Worm (Caenorhabditis elegans) whole organism, young adult: ENCODE measurements around the gene C14B4.2.

Source experiments
- C06A6.2 ChIP-seq: fragments of 200-800 bp; sonication (Bioruptor generic); conservative IDR thresholded peaks from 2 replicates; pipeline ENCODE4 v1.3.6; 2022; ENCODE audit warnings: missing genetic modification characterization, missing compliant biosample characterization
- D2030.7 ChIP-seq: fragments of 200-800 bp; sonication (Bioruptor generic); IDR thresholded peaks from 2 replicates; pipeline ENCODE4 v1.3.6; 2022; ENCODE audit warnings: missing genetic modification reagents, missing genetic modification characterization, missing compliant biosample characterization
- F39B2.1 ChIP-seq: fragments of 200-800 bp; sonication (Bioruptor generic); IDR thresholded peaks from 2 replicates; pipeline ENCODE4 v1.3.6; 2022; ENCODE audit warnings: missing genetic modification reagents, missing genetic modification characterization, missing compliant biosample characterization
- F57A8.1 ChIP-seq: fragments of 200-800 bp; sonication (Bioruptor generic); optimal IDR thresholded peaks from 2 replicates; lab custom pipeline; 2018; ENCODE audit warnings: mild to moderate bottlenecking, missing genetic modification characterization, moderate library complexity, missing compliant biosample characterization
- K11D2.4 ChIP-seq: fragments of 200-800 bp; sonication (Bioruptor generic); IDR thresholded peaks from 2 replicates; pipeline ENCODE4 v1.3.6; 2022; ENCODE audit warnings: missing genetic modification reagents, missing genetic modification characterization, missing compliant biosample characterization
- K12H6.12 ChIP-seq: fragments of 200-800 bp; sonication (Bioruptor generic); optimal IDR thresholded peaks from 2 replicates; lab custom pipeline; 2018; ENCODE audit warnings: mild to moderate bottlenecking, missing genetic modification characterization, missing compliant biosample characterization
- aptf-2 ChIP-seq: fragments of 200-800 bp; sonication (Bioruptor generic); conservative IDR thresholded peaks from 2 replicates; pipeline ENCODE4 v1.3.6; 2022; ENCODE audit warnings: missing genetic modification reagents, missing genetic modification characterization, missing compliant biosample characterization
- aptf-3 ChIP-seq: fragments of 200-800 bp; sonication (Bioruptor generic); IDR thresholded peaks from 2 replicates; pipeline ENCODE4 v1.3.6; 2022; ENCODE audit warnings: missing genetic modification characterization, missing compliant biosample characterization
- bed-2 ChIP-seq: fragments of 200-800 bp; sonication (Bioruptor generic); IDR thresholded peaks from 2 replicates; pipeline ENCODE4 v1.3.6; 2022; ENCODE audit warnings: missing genetic modification reagents, missing genetic modification characterization, missing compliant biosample characterization
- ccch-3 ChIP-seq: fragments of 200-800 bp; sonication (Bioruptor generic); optimal IDR thresholded peaks from 2 replicates; lab custom pipeline; 2018; ENCODE audit warnings: mild to moderate bottlenecking, missing genetic modification characterization, missing compliant biosample characterization
- ceh-79 ChIP-seq: sonication (generic microtip); optimal IDR thresholded peaks from 2 replicates; lab custom pipeline; 2017; ENCODE audit warnings: mild to moderate bottlenecking, missing genetic modification characterization, missing compliant biosample characterization
- dox-1 ChIP-seq: fragments of 200-800 bp; sonication (Bioruptor generic); IDR thresholded peaks from 2 replicates; pipeline ENCODE4 v1.3.6; 2022; ENCODE audit warnings: missing genetic modification reagents, missing genetic modification characterization, missing compliant biosample characterization
- dpl-1 ChIP-seq: fragments of 150-350 bp; optimal IDR thresholded peaks from 2 replicates; lab custom pipeline; 2014; ENCODE audit warnings: missing biosample characterization, missing genetic modification reagents, missing genetic modification characterization
- efl-1 ChIP-seq: fragments of 150-350 bp; optimal IDR thresholded peaks from 2 replicates; lab custom pipeline; 2014; ENCODE audit warnings: missing biosample characterization, missing genetic modification reagents, missing genetic modification characterization
- ets-4 ChIP-seq: fragments of 200-800 bp; sonication (Bioruptor generic); optimal IDR thresholded peaks from 2 replicates; lab custom pipeline; 2018; ENCODE audit warnings: mild to moderate bottlenecking, missing genetic modification characterization, missing compliant biosample characterization
- him-1 ChIP-seq: sonication (generic microtip); optimal IDR thresholded peaks from 2 replicates; lab custom pipeline; 2016; ENCODE audit warnings: missing genotype, missing genetic modification reagents, missing genetic modification characterization, missing compliant biosample characterization
- hlh-26 ChIP-seq: fragments of 200-800 bp; sonication (Bioruptor generic); conservative IDR thresholded peaks from 2 replicates; pipeline ENCODE4 v1.3.6; 2022; ENCODE audit warnings: missing genetic modification reagents, missing genetic modification characterization, missing compliant biosample characterization
- let-607 ChIP-seq, 2 experiments: fragments of 200-800 bp in 1 of 2; sonication (Bioruptor generic) in 1 of 2; sonication (generic microtip) in 1 of 2; optimal IDR thresholded peaks; 2 replicates each; lab custom pipeline; 2016 to 2018; ENCODE audit warnings: mild to moderate bottlenecking in 2 of 2, missing compliant biosample characterization in 2 of 2, missing genetic modification characterization in 2 of 2, moderate library complexity in 2 of 2, missing genotype in 1 of 2
- lsl-1 ChIP-seq: fragments of 200-800 bp; sonication (Bioruptor generic); optimal IDR thresholded peaks from 2 replicates; lab custom pipeline; 2018; ENCODE audit warnings: mild to moderate bottlenecking, missing genetic modification characterization, moderate library complexity, missing compliant biosample characterization
- mcd-1 ChIP-seq: fragments of 200-800 bp; sonication (Bioruptor generic); IDR thresholded peaks from 2 replicates; pipeline ENCODE4 v1.3.6; 2022; ENCODE audit warnings: missing genetic modification reagents, missing genetic modification characterization, missing compliant biosample characterization
- mxl-1 ChIP-seq: sonication (generic microtip); optimal IDR thresholded peaks from 2 replicates; lab custom pipeline; 2016; ENCODE audit warnings: missing genetic modification characterization, missing compliant biosample characterization
- nhr-120 ChIP-seq: fragments of 200-800 bp; sonication (Bioruptor generic); IDR thresholded peaks from 2 replicates; pipeline ENCODE4 v1.3.6; 2022; ENCODE audit warnings: missing genetic modification characterization, missing compliant biosample characterization
- pha-4 ChIP-seq: fragments of 150-350 bp; sonication (generic microtip); optimal IDR thresholded peaks from 2 replicates; lab custom pipeline; 2014; ENCODE audit warnings: missing biosample characterization, missing genetic modification reagents, missing genetic modification characterization
- rcor-1 ChIP-seq: fragments of 200-800 bp; sonication (Bioruptor generic); IDR thresholded peaks from 2 replicates; pipeline ENCODE4 v1.3.6; 2022; ENCODE audit warnings: missing genetic modification reagents, missing genetic modification characterization, missing compliant biosample characterization
- rec-8 ChIP-seq, 2 experiments: sonication (generic microtip); optimal IDR thresholded peaks; 2 replicates each; lab custom pipeline; 2016; ENCODE audit warnings: mild to moderate bottlenecking in 2 of 2, missing genetic modification characterization in 2 of 2, missing genetic modification reagents in 2 of 2, missing genotype in 2 of 2, missing biosample characterization in 1 of 2, missing compliant biosample characterization in 1 of 2, moderate library complexity in 1 of 2
- rpc-1 ChIP-seq, 2 experiments: fragments of 150-350 bp in 1 of 2; sonication (generic microtip) in 1 of 2; optimal IDR thresholded peaks; 2 replicates each; lab custom pipeline; 2014 to 2018; ENCODE audit warnings: missing biosample characterization in 1 of 2, missing genetic modification characterization in 1 of 2, missing genetic modification reagents in 1 of 2, missing genotype in 1 of 2
- sdz-38 ChIP-seq: sonication (generic microtip); optimal IDR thresholded peaks from 2 replicates; lab custom pipeline; 2016; ENCODE audit warnings: missing genotype, missing genetic modification characterization, missing compliant biosample characterization
- sea-2 ChIP-seq: fragments of 200-800 bp; sonication (Bioruptor generic); IDR thresholded peaks from 2 replicates; pipeline ENCODE4 v1.3.6; 2022; ENCODE audit warnings: missing genetic modification characterization, missing compliant biosample characterization
- snpc-1.1 ChIP-seq: sonication (generic microtip); optimal IDR thresholded peaks from 2 replicates; lab custom pipeline; 2017; ENCODE audit warnings: missing genetic modification characterization, mild to moderate bottlenecking, missing compliant biosample characterization, antibody characterized with exemption, moderate library complexity, missing genotype, missing genetic modification reagents; ENCODE audit not compliant: insufficient read depth
- snpc-4 ChIP-seq, 5 experiments: fragments of 150-350 bp in 1 of 5; sonication (generic microtip) in 4 of 5; optimal IDR thresholded peaks; 2 replicates each; lab custom pipeline; 2014 to 2018; ENCODE audit warnings: missing genetic modification characterization in 5 of 5, missing biosample characterization in 3 of 5, antibody characterized with exemption in 2 of 5, mild to moderate bottlenecking in 2 of 5, missing compliant biosample characterization in 2 of 5, missing genotype in 2 of 5, moderate library complexity in 2 of 5, missing genetic modification reagents in 1 of 5
- somi-1 ChIP-seq: fragments of 200-800 bp; sonication (Bioruptor generic); optimal IDR thresholded peaks from 2 replicates; lab custom pipeline; 2018; ENCODE audit warnings: mild to moderate bottlenecking, missing genetic modification characterization, missing compliant biosample characterization
- tbx-9 ChIP-seq: sonication (generic microtip); optimal IDR thresholded peaks from 2 replicates; lab custom pipeline; 2016; ENCODE audit warnings: borderline replicate concordance, missing genetic modification characterization, inconsistent platforms, missing compliant biosample characterization
- tlf-1 ChIP-seq: fragments of 200-800 bp; sonication (Bioruptor generic); optimal IDR thresholded peaks from 2 replicates; lab custom pipeline; 2018; ENCODE audit warnings: mild to moderate bottlenecking, missing genetic modification characterization, missing compliant biosample characterization
- ztf-18 ChIP-seq: sonication (generic microtip); optimal IDR thresholded peaks from 2 replicates; lab custom pipeline; 2016; ENCODE audit warnings: missing genotype, mild to moderate bottlenecking, missing genetic modification characterization, missing compliant biosample characterization
- ztf-22 ChIP-seq: fragments of 200-800 bp; sonication (Bioruptor generic); optimal IDR thresholded peaks from 2 replicates; lab custom pipeline; 2018; ENCODE audit warnings: mild to moderate bottlenecking, missing genetic modification characterization, moderate library complexity, missing compliant biosample characterization
- ztf-26 ChIP-seq: sonication (generic microtip); optimal IDR thresholded peaks from 2 replicates; lab custom pipeline; 2017; ENCODE audit warnings: missing genetic modification characterization, missing compliant biosample characterization
- ztf-6 ChIP-seq: fragments of 200-800 bp; sonication (Bioruptor generic); IDR thresholded peaks from 2 replicates; pipeline ENCODE4 v1.3.6; 2022; ENCODE audit warnings: missing genetic modification reagents, missing genetic modification characterization, missing compliant biosample characterization

C14B4.2 gene

DNA sequence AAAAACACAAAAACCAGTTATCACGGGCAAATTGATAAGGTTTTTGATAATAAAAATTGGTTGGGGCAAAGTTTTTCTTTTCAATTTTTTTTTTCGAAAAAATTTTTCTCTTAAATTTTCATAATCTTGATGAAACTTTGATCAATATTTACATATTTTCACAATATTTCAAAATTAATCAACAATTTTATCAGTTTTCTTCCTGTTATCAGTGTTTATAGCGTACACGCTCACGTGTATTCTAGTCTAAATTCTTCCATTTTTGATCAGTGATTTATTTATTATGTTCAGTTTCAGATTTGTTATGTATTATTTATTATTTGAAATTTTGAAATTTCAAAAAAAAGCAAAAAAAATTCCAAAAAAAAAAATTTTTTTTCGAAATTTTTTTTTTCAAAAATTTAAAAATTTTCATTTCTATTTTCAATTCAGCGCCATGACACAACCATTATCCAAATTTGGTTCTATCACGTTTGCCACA lies 14.6 kb upstream of the C14B4.2 start, which contains the start of gene nceh-1:
nceh-1 (plus strand) TSS at position 431 of the 481 bp plus-strand sequence.
- no peak for TF ChIP-seq mxl-1 (tag; lab: Kevin White, UChicago)
- TF ChIP-seq pha-4 (tag; lab: Kevin White, UChicago): no peak
- no peak for TF ChIP-seq rec-8 (tag; optimal IDR thresholded peaks at IDR 0.05; lab: Kevin White, UChicago)
- no peak for TF ChIP-seq dpl-1 (GFP tag; lab: Kevin White, UChicago)
- no peak for TF ChIP-seq efl-1 (GFP tag; lab: Kevin White, UChicago)
- no peak for TF ChIP-seq K12H6.12 (tag; lab: Kevin White, UChicago)
- no peak for TF ChIP-seq ztf-26
- TF ChIP-seq F39B2.1 (GFP tag; lab: Robert Waterston, UW): no peak
- TF ChIP-seq C06A6.2 (GFP tag; lab: Robert Waterston, UW): no peak

DNA sequence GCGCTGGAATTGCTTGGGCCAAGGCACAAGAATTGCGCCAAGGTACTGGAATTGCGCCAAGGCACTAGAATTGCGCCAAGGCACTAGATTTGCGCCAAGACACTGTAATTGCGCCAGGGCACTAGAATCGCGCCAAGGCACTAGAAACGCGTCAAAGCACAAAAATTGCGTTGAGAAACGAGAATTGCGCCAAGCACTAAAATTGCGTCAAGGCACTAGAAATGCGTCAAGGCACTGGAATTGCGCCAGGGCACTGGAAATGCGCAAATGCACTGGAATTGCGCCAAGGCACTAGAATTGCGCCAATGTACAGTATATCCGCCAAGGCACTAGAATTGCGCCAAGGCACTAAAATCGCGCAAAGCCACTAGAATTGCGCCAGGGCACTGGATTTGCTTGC lies 9.3 kb upstream of the C14B4.2 start:
- peak; percentile 53 for TF ChIP-seq ztf-18
- TF ChIP-seq F57A8.1: no peak

ce11 chrV:19371253-19371652 lies 8.8 kb upstream of the C14B4.2 start, which contains the start of gene Y43F8A.2:
Y43F8A.2 (plus strand) TSS chrV:19371553.
- no peak for TF ChIP-seq him-1 (tag; lab: Kevin White, UChicago)
- no peak for TF ChIP-seq somi-1 (GFP tag; lab: Kevin White, UChicago)
- no peak for TF ChIP-seq tbx-9 (tag; lab: Kevin White, UChicago)
- TF ChIP-seq ztf-6: no peak
- no peak for TF ChIP-seq aptf-2 (GFP tag; lab: Robert Waterston, UW)
- TF ChIP-seq snpc-4 (GFP tag; optimal IDR thresholded peaks at IDR 0.05; lab: Kevin White, UChicago): no peak
- TF ChIP-seq snpc-4 (tag; optimal IDR thresholded peaks at IDR 0.05; lab: Kevin White, UChicago): no peak
- no peak for TF ChIP-seq let-607 (tag; optimal IDR thresholded peaks at IDR 0.05; lab: Kevin White, UChicago)
- TF ChIP-seq aptf-3: no peak
- TF ChIP-seq ztf-22 (GFP tag; lab: Kevin White, UChicago): no peak
- no peak for TF ChIP-seq K11D2.4 (GFP tag; lab: Robert Waterston, UW)
- no peak for TF ChIP-seq efl-1 (GFP tag; lab: Kevin White, UChicago)
- TF ChIP-seq, all 124 proteins: peak for 0

ce11 chrV:19370189-19370588 lies 7.7 kb upstream of the C14B4.2 start, which contains the start of gene Y43F8A.1:
Y43F8A.1 (plus strand) TSS chrV:19370489.
- TF ChIP-seq dpl-1 (GFP tag; lab: Kevin White, UChicago) (no peak), sdz-38 (tag; lab: Kevin White, UChicago) (no peak), ccch-3 (GFP tag; lab: Kevin White, UChicago) (no peak), bed-2 (GFP tag; lab: Robert Waterston, UW) (no peak), aptf-3 (no peak), sea-2 (GFP tag; lab: Robert Waterston, UW) (no peak), nhr-120 (no peak), snpc-1.1 (tag; lab: Kevin White, UChicago) (no peak), F57A8.1 (no peak), dox-1 (GFP tag; lab: Robert Waterston, UW) (no peak), lsl-1 (GFP tag; lab: Kevin White, UChicago) (no peak), D2030.7 (GFP tag; lab: Robert Waterston, UW) (no peak), rcor-1 (no peak), hlh-26 (GFP tag; lab: Robert Waterston, UW) (no peak), tlf-1 (GFP tag; lab: Kevin White, UChicago) (no peak), ets-4 (GFP tag; lab: Kevin White, UChicago) (no peak), ceh-79 (tag; lab: Kevin White, UChicago) (no peak), let-607 (tag; optimal IDR thresholded peaks at IDR 0.05; lab: Kevin White, UChicago) (no peak), mcd-1 (GFP tag; lab: Robert Waterston, UW) (no peak), rpc-1 (optimal IDR thresholded peaks at IDR 0.05; lab: Kevin White, UChicago) (no peak), rpc-1 (tag; optimal IDR thresholded peaks at IDR 0.05; lab: Kevin White, UChicago) (no peak)
